Worm (Caenorhabditis elegans): Measurements from ENCODE around the gene D1044.1.

The D1044.1 gene

ce11 chrIII:5517423-5517822 lies 26.7 kb upstream of the D1044.1 start, which contains the start of gene nekl-4:
Gene nekl-4 (minus strand): TSS chrIII:5517523.
- TF ChIP-seq F37B4.10 (GFP tag; IDR thresholded peaks at IDR 0.05) = no peak

- TF ChIP-seq hsf-1 (GFP tag; IDR thresholded peaks at IDR 0.05) (no peak), snpc-1.3 (tag; optimal IDR thresholded peaks at IDR 0.05; ENCODE audit: insufficient read depth) (no peak), F23B12.7 (tag; optimal IDR thresholded peaks at IDR 0.05; ENCODE audit: insufficient read depth) (no peak), F49E8.2 (tag; optimal IDR thresholded peaks at IDR 0.05; ENCODE audit: insufficient read depth) (no peak), nhr-80 (tag; optimal IDR thresholded peaks at IDR 0.05) (no peak), aptf-3 (GFP tag; IDR thresholded peaks at IDR 0.05) (no peak), fkh-3 (tag; optimal IDR thresholded peaks at IDR 0.05) (no peak), K12H6.12 (tag; optimal IDR thresholded peaks at IDR 0.05) (no peak), him-1 (tag; optimal IDR thresholded peaks at IDR 0.05) (no peak), cebp-1 (GFP tag; IDR thresholded peaks at IDR 0.05) (no peak), cebp-1 (tag; optimal IDR thresholded peaks at IDR 0.05) (no peak), F57C9.4 (tag; optimal IDR thresholded peaks at IDR 0.05) (no peak), lsy-27 (tag; optimal IDR thresholded peaks at IDR 0.05; ENCODE audit: borderline replicate concordance, insufficient read depth) (no peak), bed-2 (GFP tag; IDR thresholded peaks at IDR 0.05) (no peak), B0035.1 (tag; optimal IDR thresholded peaks at IDR 0.05) (no peak)
These were observed 22.2 kb upstream of the D1044.1 start, which contains the start of gene D1044.4 for ce11 chrIII:5521930-5522329. Gene D1044.4 (minus strand): TSS chrIII:5522030.

- no peak for TF ChIP-seq sptf-2 (GFP tag; optimal IDR thresholded peaks at IDR 0.05)
- no peak for TF ChIP-seq fkh-3 (tag; optimal IDR thresholded peaks at IDR 0.05)
These were observed 18.1 kb upstream of the D1044.1 start, which contains the start of gene dex-1 for ce11 chrIII:5525973-5526372. Gene dex-1 (plus strand): TSS chrIII:5526104.

ce11 chrIII:5541777-5542176 lies 2.3 kb upstream of the D1044.1 start:
- no peak for TF ChIP-seq tlf-1 (GFP tag; optimal IDR thresholded peaks at IDR 0.05)
- no peak for TF ChIP-seq lin-40 (tag; optimal IDR thresholded peaks at IDR 0.05)
- TF ChIP-seq ztf-18 (tag; optimal IDR thresholded peaks at IDR 0.05) = no peak
- peak; percentile 79 for TF ChIP-seq madf-6 (GFP tag; IDR thresholded peaks at IDR 0.05)
- TF ChIP-seq T07F8.4 (tag; optimal IDR thresholded peaks at IDR 0.05) = no peak
- no peak for TF ChIP-seq tbx-9 (tag; optimal IDR thresholded peaks at IDR 0.05; ENCODE audit: borderline replicate concordance)
- TF ChIP-seq sptf-2 (GFP tag; optimal IDR thresholded peaks at IDR 0.05) = no peak
- TF ChIP-seq ccch-3 (GFP tag; optimal IDR thresholded peaks at IDR 0.05) = no peak
- TF ChIP-seq efl-1 (GFP tag; optimal IDR thresholded peaks at IDR 0.05) = peak; percentile 80
- TF ChIP-seq xnd-1 (tag; optimal IDR thresholded peaks at IDR 0.05) = peak; percentile 6
- peak; percentile 67 for TF ChIP-seq F49E8.2 (tag; optimal IDR thresholded peaks at IDR 0.05; ENCODE audit: insufficient read depth)
- 0 out of 2 replicates have a peak, but pooled peaks have one; percentile 10 for TF ChIP-seq madf-8 (GFP tag; conservative IDR thresholded peaks at IDR 0.05)
- TF ChIP-seq F33H1.4 (GFP tag; IDR thresholded peaks at IDR 0.05) = 0 out of 2 replicates have a peak, but pooled peaks have one; percentile 38

- TF ChIP-seq nhr-80 (tag; optimal IDR thresholded peaks at IDR 0.05) (peak; percentile 8), bed-2 (GFP tag; IDR thresholded peaks at IDR 0.05) (no peak), pha-4 (tag; optimal IDR thresholded peaks at IDR 0.05) (no peak), madf-6 (GFP tag; IDR thresholded peaks at IDR 0.05) (peak; percentile 78), K12H6.12 (tag; optimal IDR thresholded peaks at IDR 0.05) (no peak), F33H1.4 (GFP tag; IDR thresholded peaks at IDR 0.05) (peak; percentile 81), Y67H2A.10 (GFP tag; conservative IDR thresholded peaks at IDR 0.05) (no peak), Y53G8AR.9 (GFP tag; conservative IDR thresholded peaks at IDR 0.05) (no peak), madf-8 (GFP tag; conservative IDR thresholded peaks at IDR 0.05) (peak; percentile 49), lag-1 (GFP tag; IDR thresholded peaks at IDR 0.05) (no peak), lsl-1 (GFP tag; optimal IDR thresholded peaks at IDR 0.05) (peak; percentile 79), snpc-1.3 (tag; optimal IDR thresholded peaks at IDR 0.05; ENCODE audit: insufficient read depth) (peak; percentile 2), xnd-1 (tag; optimal IDR thresholded peaks at IDR 0.05) (peak; percentile 71)
These were observed 1.0 kb upstream of the D1044.1 start, which contains the start of gene D1044.6 for ce11 chrIII:5543050-5543449. Gene D1044.6 (minus strand): TSS chrIII:5543177.

Data from whole organism, young adult.